Worm (Caenorhabditis elegans) whole organism, L3 larva: Measurements from ENCODE around the gene hid-1.

Source experiments
- ZK546.5 ChIP-seq: sonication (generic microtip); optimal IDR thresholded peaks from 2 replicates; lab custom pipeline; 2017; ENCODE audit warnings: missing biosample characterization, missing genetic modification characterization
- ama-1 ChIP-seq: fragments of 150-350 bp; optimal IDR thresholded peaks from 2 replicates; lab custom pipeline; 2018
- elt-1 ChIP-seq: fragments of 150-350 bp; optimal IDR thresholded peaks from 2 replicates; lab custom pipeline; 2014; ENCODE audit warnings: missing biosample characterization, missing genetic modification characterization
- elt-2 ChIP-seq: sonication (generic microtip); optimal IDR thresholded peaks from 2 replicates; lab custom pipeline; 2016; ENCODE audit warnings: missing genetic modification reagents, mild to moderate bottlenecking, missing genetic modification characterization, missing compliant biosample characterization
- fos-1 ChIP-seq: fragments of 150-350 bp; optimal IDR thresholded peaks from 2 replicates; lab custom pipeline; 2014; ENCODE audit warnings: missing biosample characterization, missing genetic modification characterization
- jun-1 ChIP-seq: fragments of 150-350 bp; optimal IDR thresholded peaks from 2 replicates; lab custom pipeline; 2014; ENCODE audit warnings: missing biosample characterization, missing genetic modification reagents, missing genetic modification characterization
- lsy-12 ChIP-seq: sonication (generic microtip); optimal IDR thresholded peaks from 2 replicates; lab custom pipeline; 2016; ENCODE audit warnings: mild to moderate bottlenecking, missing genetic modification characterization, missing compliant biosample characterization
- nhr-11 ChIP-seq: fragments of 150-350 bp; optimal IDR thresholded peaks from 2 replicates; lab custom pipeline; 2014; ENCODE audit warnings: missing biosample characterization, missing genetic modification characterization
- nhr-12 ChIP-seq: fragments of 150-350 bp; optimal IDR thresholded peaks from 2 replicates; lab custom pipeline; 2014; ENCODE audit warnings: missing biosample characterization, missing genetic modification characterization
- nhr-67 ChIP-seq: fragments of 150-350 bp; optimal IDR thresholded peaks from 2 replicates; lab custom pipeline; 2014; ENCODE audit warnings: missing biosample characterization, missing genetic modification characterization
- nhr-77 ChIP-seq: fragments of 150-350 bp; optimal IDR thresholded peaks from 2 replicates; lab custom pipeline; 2014; ENCODE audit warnings: missing biosample characterization, missing genetic modification characterization
- pha-4 ChIP-seq: fragments of 150-350 bp; optimal IDR thresholded peaks from 2 replicates; lab custom pipeline; 2014; ENCODE audit warnings: missing biosample characterization, missing genetic modification reagents, missing genetic modification characterization
- snpc-4 ChIP-seq: fragments of 150-350 bp; optimal IDR thresholded peaks from 2 replicates; lab custom pipeline; 2014; ENCODE audit warnings: missing biosample characterization, missing genetic modification characterization
- unc-62 ChIP-seq: fragments of 150-350 bp; sonication (generic microtip); optimal IDR thresholded peaks from 4 replicates; lab custom pipeline; 2014; ENCODE audit warnings: missing biosample characterization, missing genetic modification reagents, missing genetic modification characterization

DNA sequence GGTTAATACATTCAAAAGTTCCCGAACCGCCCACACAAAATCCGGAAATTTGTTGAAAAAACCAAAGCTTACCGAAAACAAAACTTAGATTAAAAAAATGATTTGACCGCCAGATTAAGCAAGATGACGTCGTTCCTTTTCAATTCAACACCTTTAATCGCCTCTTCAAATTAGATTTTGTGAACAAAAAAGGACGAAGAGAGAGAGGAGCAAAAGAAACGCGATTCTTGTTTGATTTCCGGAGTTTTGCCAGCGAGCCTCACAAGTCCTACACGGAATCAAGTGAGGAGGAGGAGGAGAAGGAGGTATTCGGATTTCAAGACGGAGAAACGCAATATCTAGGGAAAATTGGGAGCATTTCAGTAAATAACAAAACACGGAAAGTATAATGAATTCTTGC, 31.4 kb upstream of the hid-1 start:
- TF ChIP-seq nhr-12 (tag; lab: Kevin White, UChicago) (no peak), ZK546.5 (no peak), unc-62 (GFP tag; lab: Kevin White, UChicago) (no peak), fos-1 (tag; lab: Kevin White, UChicago) (no peak), elt-1 (tag; lab: Kevin White, UChicago) (no peak), nhr-77 (tag; lab: Kevin White, UChicago) (no peak), elt-2 (tag; lab: Kevin White, UChicago) (no peak), pha-4 (tag; lab: Kevin White, UChicago) (no peak), jun-1 (tag; lab: Kevin White, UChicago) (no peak), nhr-11 (tag; lab: Kevin White, UChicago) (no peak), snpc-4 (tag; lab: Kevin White, UChicago) (no peak), nhr-67 (tag; lab: Kevin White, UChicago) (no peak), ama-1 (lab: Kevin White, UChicago) (no peak), lsy-12 (tag; lab: Kevin White, UChicago) (no peak)
